Worm (Caenorhabditis elegans) whole organism, late embryonic: Measurements from ENCODE around the gene cyp-13B1.

Source experiments
- C08G9.2 ChIP-seq: sonication (generic microtip); optimal IDR thresholded peaks from 2 replicates; lab custom pipeline; 2016; ENCODE audit warnings: mild to moderate bottlenecking, missing genetic modification characterization, moderate library complexity, missing compliant biosample characterization
- C38D4.7 ChIP-seq: fragments of 200-800 bp; sonication (Bioruptor generic); optimal IDR thresholded peaks from 2 replicates; lab custom pipeline; 2018; ENCODE audit warnings: mild to moderate bottlenecking, missing genetic modification characterization, moderate library complexity, missing compliant biosample characterization
- K02D7.2 ChIP-seq: sonication (generic microtip); optimal IDR thresholded peaks from 2 replicates; lab custom pipeline; 2017; ENCODE audit warnings: mild to moderate bottlenecking, missing genetic modification characterization, missing compliant biosample characterization
- T23F11.4 ChIP-seq: fragments of 200-800 bp; sonication (Bioruptor generic); optimal IDR thresholded peaks from 2 replicates; lab custom pipeline; 2018; ENCODE audit warnings: mild to moderate bottlenecking, missing genetic modification characterization, missing compliant biosample characterization
- ama-1 ChIP-seq: fragments of 150-350 bp; optimal IDR thresholded peaks from 2 replicates; lab custom pipeline; 2014
- ceh-18 ChIP-seq: sonication (generic microtip); optimal IDR thresholded peaks from 2 replicates; lab custom pipeline; 2016; ENCODE audit warnings: missing genetic modification characterization, missing compliant biosample characterization
- ceh-19 ChIP-seq: fragments of 200-800 bp; sonication (Bioruptor generic); optimal IDR thresholded peaks from 2 replicates; lab custom pipeline; 2018; ENCODE audit warnings: mild to moderate bottlenecking, missing genetic modification characterization, missing compliant biosample characterization
- ceh-2 ChIP-seq: sonication (generic microtip); optimal IDR thresholded peaks from 2 replicates; lab custom pipeline; 2016; ENCODE audit warnings: missing genotype, missing genetic modification characterization, missing compliant biosample characterization
- ceh-24 ChIP-seq: sonication (generic microtip); optimal IDR thresholded peaks from 2 replicates; lab custom pipeline; 2016; ENCODE audit warnings: mild to moderate bottlenecking, missing genetic modification characterization, missing compliant biosample characterization
- ceh-30 ChIP-seq: fragments of 150-350 bp; optimal IDR thresholded peaks from 2 replicates; lab custom pipeline; 2014; ENCODE audit warnings: missing biosample characterization, missing genetic modification characterization
- ceh-34 ChIP-seq: sonication (generic microtip); optimal IDR thresholded peaks from 2 replicates; lab custom pipeline; 2016; ENCODE audit warnings: mild to moderate bottlenecking, missing genetic modification characterization, missing compliant biosample characterization
- ceh-48 ChIP-seq: sonication (generic microtip); optimal IDR thresholded peaks from 2 replicates; lab custom pipeline; 2016; ENCODE audit warnings: missing genetic modification characterization, inconsistent platforms, missing compliant biosample characterization
- ceh-6 ChIP-seq: fragments of 200-800 bp; sonication (Bioruptor generic); optimal IDR thresholded peaks from 2 replicates; lab custom pipeline; 2018; ENCODE audit warnings: mild to moderate bottlenecking, missing genetic modification characterization, missing compliant biosample characterization
- ceh-9 ChIP-seq: sonication (generic microtip); optimal IDR thresholded peaks from 2 replicates; lab custom pipeline; 2016; ENCODE audit warnings: mild to moderate bottlenecking, missing genetic modification characterization, inconsistent platforms, missing compliant biosample characterization
- dve-1 ChIP-seq: sonication (generic microtip); optimal IDR thresholded peaks from 2 replicates; lab custom pipeline; 2017; ENCODE audit warnings: antibody characterized with exemption, mild to moderate bottlenecking, missing genetic modification characterization, missing compliant biosample characterization
- eyg-1 ChIP-seq: sonication (generic microtip); optimal IDR thresholded peaks from 2 replicates; lab custom pipeline; 2016; ENCODE audit warnings: missing genotype, missing genetic modification characterization, missing compliant biosample characterization
- hlh-30 ChIP-seq: sonication (generic microtip); optimal IDR thresholded peaks from 2 replicates; lab custom pipeline; 2017; ENCODE audit warnings: antibody characterized with exemption, missing genetic modification characterization, missing compliant biosample characterization; ENCODE audit not compliant: insufficient read depth
- hlh-6 ChIP-seq: sonication (generic microtip); optimal IDR thresholded peaks from 2 replicates; lab custom pipeline; 2016; ENCODE audit warnings: missing genotype, missing genetic modification characterization, missing compliant biosample characterization
- lin-11 ChIP-seq: fragments of 200-800 bp; sonication (Bioruptor generic); optimal IDR thresholded peaks from 2 replicates; lab custom pipeline; 2018; ENCODE audit warnings: mild to moderate bottlenecking, missing genetic modification characterization, missing compliant biosample characterization
- mec-3 ChIP-seq: sonication (generic microtip); optimal IDR thresholded peaks from 2 replicates; lab custom pipeline; 2016; ENCODE audit warnings: borderline replicate concordance, missing genetic modification characterization, missing compliant biosample characterization
- nfya-1 ChIP-seq: sonication (generic microtip); optimal IDR thresholded peaks from 2 replicates; lab custom pipeline; 2017; ENCODE audit warnings: missing genetic modification characterization, mild to moderate bottlenecking, missing compliant biosample characterization, antibody characterized with exemption, moderate library complexity
- nhr-11 ChIP-seq: fragments of 150-350 bp; optimal IDR thresholded peaks from 2 replicates; lab custom pipeline; 2014; ENCODE audit warnings: missing biosample characterization, missing genetic modification characterization
- nhr-232 ChIP-seq: sonication (generic microtip); optimal IDR thresholded peaks from 2 replicates; lab custom pipeline; 2016; ENCODE audit warnings: missing genetic modification characterization, missing compliant biosample characterization
- npax-4 ChIP-seq: sonication (generic microtip); optimal IDR thresholded peaks from 2 replicates; lab custom pipeline; 2016; ENCODE audit warnings: missing genetic modification characterization, missing compliant biosample characterization
- pag-3 ChIP-seq: sonication (generic microtip); optimal IDR thresholded peaks from 2 replicates; lab custom pipeline; 2016; ENCODE audit warnings: missing compliant biosample characterization, missing genetic modification characterization, borderline replicate concordance
- pax-1 ChIP-seq: fragments of 150-350 bp; optimal IDR thresholded peaks from 2 replicates; lab custom pipeline; 2014; ENCODE audit warnings: missing biosample characterization, missing genetic modification characterization
- pha-2 ChIP-seq: sonication (generic microtip); optimal IDR thresholded peaks from 2 replicates; lab custom pipeline; 2017; ENCODE audit warnings: mild to moderate bottlenecking, missing genetic modification characterization, missing compliant biosample characterization
- pqm-1 ChIP-seq: sonication (generic microtip); optimal IDR thresholded peaks from 2 replicates; lab custom pipeline; 2016; ENCODE audit warnings: missing genetic modification characterization, missing compliant biosample characterization
- ref-2 ChIP-seq: sonication (generic microtip); optimal IDR thresholded peaks from 2 replicates; lab custom pipeline; 2016; ENCODE audit warnings: missing genetic modification characterization, missing compliant biosample characterization
- sox-2 ChIP-seq: fragments of 200-800 bp; sonication (Bioruptor generic); IDR thresholded peaks from 2 replicates; pipeline ENCODE4 v1.3.6; 2022; ENCODE audit warnings: missing genetic modification reagents, missing genetic modification characterization, missing compliant biosample characterization
- sox-4 ChIP-seq: sonication (generic microtip); optimal IDR thresholded peaks from 2 replicates; lab custom pipeline; 2017; ENCODE audit warnings: mild to moderate bottlenecking, missing genetic modification characterization, inconsistent platforms, missing compliant biosample characterization
- syd-9 ChIP-seq: sonication (generic microtip); optimal IDR thresholded peaks from 2 replicates; lab custom pipeline; 2016; ENCODE audit warnings: mild to moderate bottlenecking, missing genetic modification characterization, moderate library complexity, missing compliant biosample characterization
- tbx-7 ChIP-seq: sonication (generic microtip); optimal IDR thresholded peaks from 2 replicates; lab custom pipeline; 2016; ENCODE audit warnings: missing genotype, missing genetic modification characterization, missing compliant biosample characterization
- ttx-3 ChIP-seq: sonication (generic microtip); optimal IDR thresholded peaks from 2 replicates; lab custom pipeline; 2016; ENCODE audit warnings: missing genetic modification reagents, missing genetic modification characterization, missing compliant biosample characterization
- unc-3 ChIP-seq, 2 experiments: fragments of 200-800 bp in 1 of 2; sonication (Bioruptor generic) in 1 of 2; sonication (generic microtip) in 1 of 2; conservative IDR thresholded peaks in 1 of 2; optimal IDR thresholded peaks in 1 of 2; 2 replicates each; pipeline versions ENCODE4 v1.3.6 to Lab custom; 2016 to 2022; ENCODE audit warnings: missing compliant biosample characterization in 2 of 2, missing genetic modification characterization in 2 of 2, missing genetic modification reagents in 1 of 2
- unc-55 ChIP-seq: sonication (generic microtip); optimal IDR thresholded peaks from 2 replicates; lab custom pipeline; 2017; ENCODE audit warnings: missing biosample characterization, missing genetic modification reagents, missing genetic modification characterization
- ztf-16 ChIP-seq: sonication (generic microtip); optimal IDR thresholded peaks from 2 replicates; lab custom pipeline; 2017; ENCODE audit warnings: missing genetic modification characterization, missing compliant biosample characterization

cyp-13B1 gene

DNA sequence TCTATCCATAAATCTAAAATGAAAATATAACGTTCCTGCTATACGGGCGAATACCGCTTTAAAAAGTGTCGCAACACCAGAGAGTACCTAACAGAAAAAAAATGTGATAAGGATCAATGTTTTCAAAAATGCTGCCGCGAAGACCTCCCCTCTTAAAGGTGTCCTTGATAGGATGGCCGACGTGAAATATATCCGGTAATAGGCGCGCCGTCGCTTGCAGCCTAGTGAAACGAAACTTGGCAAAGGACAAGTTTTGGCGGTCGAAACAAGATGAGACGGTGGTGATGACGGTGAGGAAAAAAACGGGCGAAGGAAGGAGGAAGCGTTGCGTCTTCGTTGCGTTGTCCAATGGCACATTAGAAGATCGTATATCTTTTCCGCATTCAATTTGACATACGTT is 20.6 kb downstream of the cyp-13B1 start:
- TF ChIP-seq nhr-232 (tag; lab: Kevin White, UChicago) (no peak), T23F11.4 (GFP tag; lab: Kevin White, UChicago) (no peak), ceh-2 (tag; lab: Kevin White, UChicago) (no peak), ama-1 (lab: Kevin White, UChicago) (no peak), unc-3 (GFP tag; conservative IDR thresholded peaks at IDR 0.05; lab: Robert Waterston, UW) (no peak), unc-3 (tag; optimal IDR thresholded peaks at IDR 0.05; lab: Kevin White, UChicago) (no peak), ttx-3 (no peak), ceh-48 (tag; lab: Kevin White, UChicago) (no peak), hlh-30 (tag; lab: Kevin White, UChicago) (no peak), ceh-30 (tag; lab: Kevin White, UChicago) (no peak), ceh-24 (no peak)
- TF ChIP-seq, all 69 proteins: peak for 0

DNA sequence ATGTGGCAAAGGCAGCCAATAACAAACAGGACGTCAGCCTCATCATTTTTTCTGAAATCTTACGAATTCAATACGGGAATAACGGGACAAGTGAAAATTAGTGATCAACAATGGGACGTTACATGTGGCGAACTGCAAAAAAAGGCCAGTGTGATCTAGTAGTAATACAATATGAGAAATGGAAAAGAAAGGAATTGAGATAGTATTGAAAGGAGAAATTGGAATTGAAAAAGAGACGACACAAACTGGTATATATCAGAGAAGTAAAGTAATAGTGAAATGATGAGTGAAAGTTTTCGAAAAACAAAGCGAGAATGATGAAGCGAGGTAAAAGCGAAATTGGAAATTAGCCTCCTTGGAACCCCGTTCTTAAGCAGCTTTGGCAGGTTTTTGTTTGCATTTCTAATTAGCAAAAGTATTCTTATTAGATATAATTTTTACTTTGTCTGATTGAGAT is 21.9 kb downstream of the cyp-13B1 start, which contains the start of gene C49F8.3:
TSS of gene C49F8.3 (minus strand) at position 51 of the 457 bp plus-strand sequence.
- TF ChIP-seq ceh-9 (tag; lab: Kevin White, UChicago) (no peak), sox-2 (GFP tag; lab: Robert Waterston, UW) (no peak), mec-3 (tag; lab: Kevin White, UChicago) (no peak), eyg-1 (no peak), ceh-48 (tag; lab: Kevin White, UChicago) (no peak), sox-4 (tag; lab: Kevin White, UChicago) (no peak), pha-2 (tag; lab: Kevin White, UChicago) (no peak), npax-4 (no peak), nfya-1 (tag; lab: Kevin White, UChicago) (no peak), ceh-34 (tag; lab: Kevin White, UChicago) (no peak), ceh-2 (tag; lab: Kevin White, UChicago) (no peak), unc-55 (GFP tag; lab: Kevin White, UChicago) (no peak), pax-1 (no peak), lin-11 (tag; lab: Kevin White, UChicago) (no peak), K02D7.2 (tag; lab: Kevin White, UChicago) (no peak)

DNA sequence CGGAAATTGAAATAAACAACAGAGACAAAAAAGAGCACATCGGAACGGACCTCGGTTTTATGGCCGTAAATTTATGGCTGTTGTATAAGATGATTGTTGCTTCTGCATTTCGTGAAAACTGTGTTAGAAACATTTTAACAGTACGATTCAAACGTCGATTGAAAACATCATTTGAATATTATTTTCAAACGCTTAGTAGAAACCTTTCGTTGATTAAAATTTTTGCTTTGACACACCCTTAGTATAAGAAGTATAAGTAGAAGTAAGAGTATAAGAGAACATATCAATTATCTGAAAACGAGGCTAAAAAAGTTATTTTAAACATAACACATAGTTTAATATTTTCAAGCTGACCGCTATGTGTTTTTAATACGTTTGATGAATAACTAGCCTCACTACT is 24.7 kb downstream of the cyp-13B1 start:
- TF ChIP-seq tbx-7 (tag; lab: Kevin White, UChicago) (no peak), sox-4 (tag; lab: Kevin White, UChicago) (no peak), ref-2 (tag; lab: Kevin White, UChicago) (no peak), nfya-1 (tag; lab: Kevin White, UChicago) (no peak)

DNA sequence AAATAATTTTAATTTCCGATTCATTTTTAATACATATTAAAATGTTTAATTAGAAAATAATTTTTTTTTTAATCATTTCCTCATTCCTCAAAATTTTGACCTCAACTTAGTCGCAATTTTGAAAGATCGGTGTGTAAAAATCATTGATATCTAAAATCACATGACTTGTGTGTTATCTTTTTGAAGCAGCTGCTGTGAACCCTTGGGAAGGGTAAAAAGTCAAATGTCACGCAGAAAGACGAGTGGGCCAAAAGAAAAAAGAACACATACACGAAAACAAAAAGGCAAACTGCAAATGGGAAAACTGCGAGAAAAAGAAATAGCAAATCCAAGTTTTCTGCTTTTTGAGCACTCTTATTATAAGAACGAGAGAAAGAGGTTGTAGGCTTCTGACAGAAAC is 26.2 kb downstream of the cyp-13B1 start:
- no peak for TF ChIP-seq hlh-6 (tag; lab: Kevin White, UChicago)
- no peak for TF ChIP-seq ceh-9 (tag; lab: Kevin White, UChicago)
- no peak for TF ChIP-seq pqm-1 (tag; lab: Kevin White, UChicago)
- TF ChIP-seq npax-4, result no peak
- no peak for TF ChIP-seq ceh-18 (tag; lab: Kevin White, UChicago)
- no peak for TF ChIP-seq C08G9.2 (tag; lab: Kevin White, UChicago)
- no peak for TF ChIP-seq C38D4.7 (GFP tag; lab: Kevin White, UChicago)
- no peak for TF ChIP-seq pag-3 (tag; lab: Kevin White, UChicago)
- no peak for TF ChIP-seq ceh-24
- TF ChIP-seq ceh-19, result no peak
- no peak for TF ChIP-seq nhr-11
- no peak for TF ChIP-seq ceh-48 (tag; lab: Kevin White, UChicago)
- TF ChIP-seq dve-1 (tag; lab: Kevin White, UChicago), result no peak
- no peak for TF ChIP-seq ceh-6 (GFP tag; lab: Kevin White, UChicago)
- no peak for TF ChIP-seq ztf-16 (tag; lab: Kevin White, UChicago)
- no peak for TF ChIP-seq syd-9 (tag; lab: Kevin White, UChicago)
